Worm (Caenorhabditis elegans): ENCODE results near the gene str-227.

DNA sequence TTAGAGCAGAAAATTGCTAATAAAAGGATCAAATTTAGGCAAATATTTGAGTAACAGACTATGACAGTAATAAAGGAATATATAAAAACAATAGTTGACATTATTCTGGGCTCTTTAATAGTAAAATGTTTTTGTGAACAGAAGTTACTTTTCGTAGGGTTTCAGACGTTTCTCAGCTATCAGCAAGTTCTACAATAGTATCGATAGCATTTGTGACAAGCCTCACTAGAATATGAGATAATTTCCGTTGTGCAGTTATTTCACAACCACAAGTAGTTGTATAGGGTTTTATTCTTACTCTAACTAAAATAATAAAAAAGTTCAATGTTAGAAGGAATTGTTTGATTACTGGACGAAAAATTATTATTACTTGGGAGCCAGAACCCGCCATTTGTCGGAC, 28.5 kb downstream of the str-227 start, which contains the start of gene srbc-68:
- TF ChIP-seq dao-5 (tag; optimal IDR thresholded peaks at IDR 0.05) (no peak), him-1 (tag; optimal IDR thresholded peaks at IDR 0.05) (no peak), W03F9.2 (tag; optimal IDR thresholded peaks at IDR 0.05) (no peak)

Data from whole organism, L4/young adult.